Worm (Caenorhabditis elegans): ENCODE data around the gene daf-19.

DNA sequence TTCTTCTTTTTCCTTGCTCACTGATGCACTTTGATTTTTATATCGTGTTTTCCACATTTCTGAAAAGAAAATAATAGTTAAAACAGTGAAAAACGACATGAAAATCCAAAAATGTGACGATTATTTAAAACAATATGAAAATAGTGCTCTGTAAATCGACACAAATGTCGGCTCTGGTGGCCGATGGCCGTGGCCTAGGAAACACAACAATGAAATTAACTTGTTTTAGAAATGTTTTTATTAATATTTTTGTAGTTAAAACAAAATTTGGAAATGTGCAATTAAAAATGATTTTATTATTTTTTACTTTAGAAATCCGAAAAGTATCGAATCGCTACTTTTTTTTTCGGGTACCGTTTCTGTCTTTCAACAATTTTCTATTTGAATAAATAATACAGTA is 31.6 kb upstream of the daf-19 start, which contains the start of gene arv-1:
- no peak for TF ChIP-seq fkh-10 (GFP tag; optimal IDR thresholded peaks at IDR 0.05)
- no peak for TF ChIP-seq dve-1 (tag; optimal IDR thresholded peaks at IDR 0.05)
- TF ChIP-seq ceh-19 (GFP tag; optimal IDR thresholded peaks at IDR 0.05), result no peak
- peak; percentile 52 for TF ChIP-seq C08G9.2 (tag; optimal IDR thresholded peaks at IDR 0.05)
- no peak for TF ChIP-seq hlh-15 (tag; optimal IDR thresholded peaks at IDR 0.05)
- TF ChIP-seq pag-3 (tag; optimal IDR thresholded peaks at IDR 0.05; ENCODE audit: borderline replicate concordance), result no peak
- peak; percentile 70 for TF ChIP-seq ets-4 (tag; optimal IDR thresholded peaks at IDR 0.05)
- TF ChIP-seq C38D4.7 (GFP tag; optimal IDR thresholded peaks at IDR 0.05), result peak; percentile 26
- peak; percentile 81 for TF ChIP-seq tbx-2 (tag; optimal IDR thresholded peaks at IDR 0.05)
- TF ChIP-seq unc-3 (GFP tag; conservative IDR thresholded peaks at IDR 0.05), result no peak
- no peak for TF ChIP-seq unc-3 (tag; optimal IDR thresholded peaks at IDR 0.05)
- TF ChIP-seq mec-3 (tag; optimal IDR thresholded peaks at IDR 0.05; ENCODE audit: borderline replicate concordance), result no peak
- no peak for TF ChIP-seq unc-55 (GFP tag; optimal IDR thresholded peaks at IDR 0.05)
- TF ChIP-seq dmd-4 (tag; optimal IDR thresholded peaks at IDR 0.05; ENCODE audit: borderline replicate concordance), result no peak
- TF ChIP-seq pros-1 (tag; optimal IDR thresholded peaks at IDR 0.05), result no peak
